Worm (Caenorhabditis elegans) whole organism, L2 larva: ENCODE data around the gene adr-2.

Experiments
- C34F6.9 ChIP-seq: fragments of 150-350 bp; optimal IDR thresholded peaks from 2 replicates; lab custom pipeline; 2014; ENCODE audit warnings: missing biosample characterization, missing genetic modification characterization
- F13H6.1 ChIP-seq: sonication (generic microtip); optimal IDR thresholded peaks from 2 replicates; lab custom pipeline; 2016; ENCODE audit warnings: missing genetic modification characterization, missing compliant biosample characterization
- R02D3.7 ChIP-seq: fragments of 150-350 bp; optimal IDR thresholded peaks from 2 replicates; lab custom pipeline; 2014; ENCODE audit warnings: missing biosample characterization, missing genetic modification characterization
- Y55F3AM.14 ChIP-seq: fragments of 200-800 bp; sonication (Bioruptor generic); optimal IDR thresholded peaks from 2 replicates; lab custom pipeline; 2018; ENCODE audit warnings: mild to moderate bottlenecking, missing genetic modification characterization, missing compliant biosample characterization
- ZK546.5 ChIP-seq: sonication (generic microtip); optimal IDR thresholded peaks from 2 replicates; lab custom pipeline; 2017; ENCODE audit warnings: missing biosample characterization, missing genetic modification characterization
- alr-1 ChIP-seq: fragments of 150-350 bp; optimal IDR thresholded peaks from 2 replicates; lab custom pipeline; 2014; ENCODE audit warnings: missing biosample characterization, missing genetic modification characterization
- aly-2 ChIP-seq: fragments of 150-350 bp; optimal IDR thresholded peaks from 2 replicates; lab custom pipeline; 2014; ENCODE audit warnings: missing biosample characterization, missing genetic modification characterization
- ama-1 ChIP-seq: fragments of 150-350 bp; optimal IDR thresholded peaks from 2 replicates; lab custom pipeline; 2018; ENCODE audit warnings: inconsistent platforms
- blmp-1 ChIP-seq: sonication (generic microtip); optimal IDR thresholded peaks from 2 replicates; lab custom pipeline; 2017; ENCODE audit warnings: missing genetic modification characterization, mild to moderate bottlenecking, missing compliant biosample characterization, antibody characterized with exemption, moderate library complexity; ENCODE audit not compliant: insufficient read depth
- ceh-16 ChIP-seq: fragments of 150-350 bp; optimal IDR thresholded peaks from 2 replicates; lab custom pipeline; 2014; ENCODE audit warnings: missing biosample characterization, missing genetic modification characterization
- ceh-82 ChIP-seq: fragments of 150-350 bp; optimal IDR thresholded peaks from 2 replicates; lab custom pipeline; 2014; ENCODE audit warnings: missing biosample characterization, missing genetic modification characterization
- crh-2 ChIP-seq: sonication (generic microtip); optimal IDR thresholded peaks from 2 replicates; lab custom pipeline; 2017; ENCODE audit warnings: missing biosample characterization, missing genetic modification characterization
- dmd-4 ChIP-seq: sonication (generic microtip); optimal IDR thresholded peaks from 2 replicates; lab custom pipeline; 2017; ENCODE audit warnings: missing biosample characterization, missing genetic modification characterization
- egl-27 ChIP-seq: sonication (generic microtip); optimal IDR thresholded peaks from 3 replicates; lab custom pipeline; 2017; ENCODE audit warnings: missing biosample characterization, missing genetic modification reagents, missing genetic modification characterization
- elt-1 ChIP-seq: fragments of 150-350 bp; optimal IDR thresholded peaks from 2 replicates; lab custom pipeline; 2014; ENCODE audit warnings: missing biosample characterization, missing genetic modification characterization
- elt-3 ChIP-seq: sonication (generic microtip); optimal IDR thresholded peaks from 2 replicates; lab custom pipeline; 2017; ENCODE audit warnings: missing biosample characterization, missing genetic modification characterization
- fos-1 ChIP-seq: fragments of 150-350 bp; optimal IDR thresholded peaks from 2 replicates; lab custom pipeline; 2014; ENCODE audit warnings: missing biosample characterization, missing genetic modification characterization
- gmeb-1 ChIP-seq: fragments of 150-350 bp; optimal IDR thresholded peaks from 2 replicates; lab custom pipeline; 2014; ENCODE audit warnings: missing biosample characterization, missing genetic modification characterization
- lin-11 ChIP-seq: fragments of 150-350 bp; sonication (generic microtip); optimal IDR thresholded peaks from 2 replicates; lab custom pipeline; 2014; ENCODE audit warnings: missing biosample characterization, missing genetic modification characterization, inconsistent platforms, mixed read lengths
- lin-13 ChIP-seq: fragments of 150-350 bp; optimal IDR thresholded peaks from 2 replicates; lab custom pipeline; 2014; ENCODE audit warnings: missing biosample characterization, missing genetic modification reagents, missing genetic modification characterization
- lin-39 ChIP-seq: fragments of 150-350 bp; optimal IDR thresholded peaks from 2 replicates; lab custom pipeline; 2014; ENCODE audit warnings: missing biosample characterization, missing genetic modification reagents, missing genetic modification characterization
- lsy-2 ChIP-seq, 2 experiments: fragments of 150-350 bp in 1 of 2; sonication (generic microtip) in 1 of 2; optimal IDR thresholded peaks; 2 replicates each; lab custom pipeline; 2014 to 2017; ENCODE audit warnings: missing biosample characterization in 2 of 2, missing genetic modification characterization in 2 of 2
- mab-5 ChIP-seq: fragments of 150-350 bp; optimal IDR thresholded peaks from 2 replicates; lab custom pipeline; 2014; ENCODE audit warnings: missing biosample characterization, missing genetic modification characterization
- mbf-1 ChIP-seq: sonication (generic microtip); optimal IDR thresholded peaks from 2 replicates; lab custom pipeline; 2017; ENCODE audit warnings: missing biosample characterization, missing genetic modification characterization
- mdl-1 ChIP-seq, 2 experiments: fragments of 150-350 bp in 1 of 2; sonication (generic microtip) in 1 of 2; optimal IDR thresholded peaks; 2 replicates each; lab custom pipeline; 2017; ENCODE audit warnings: missing biosample characterization in 2 of 2, missing genetic modification characterization in 2 of 2
- nhr-10 ChIP-seq: sonication (generic microtip); optimal IDR thresholded peaks from 2 replicates; lab custom pipeline; 2017; ENCODE audit warnings: missing biosample characterization, missing genetic modification characterization
- nhr-11 ChIP-seq: fragments of 150-350 bp; optimal IDR thresholded peaks from 2 replicates; lab custom pipeline; 2014; ENCODE audit warnings: missing biosample characterization, missing genetic modification characterization
- nhr-12 ChIP-seq: fragments of 150-350 bp; optimal IDR thresholded peaks from 2 replicates; lab custom pipeline; 2014; ENCODE audit warnings: missing biosample characterization, missing genetic modification characterization
- nhr-129 ChIP-seq: fragments of 150-350 bp; optimal IDR thresholded peaks from 2 replicates; lab custom pipeline; 2014; ENCODE audit warnings: missing biosample characterization, missing genetic modification characterization
- nhr-21 ChIP-seq: fragments of 150-350 bp; optimal IDR thresholded peaks from 2 replicates; lab custom pipeline; 2014; ENCODE audit warnings: missing biosample characterization, missing genetic modification characterization
- nhr-23 ChIP-seq: fragments of 150-350 bp; optimal IDR thresholded peaks from 2 replicates; lab custom pipeline; 2014; ENCODE audit warnings: missing biosample characterization, missing genetic modification reagents, missing genetic modification characterization
- nhr-237 ChIP-seq: fragments of 150-350 bp; optimal IDR thresholded peaks from 2 replicates; lab custom pipeline; 2014; ENCODE audit warnings: missing biosample characterization, missing genetic modification characterization
- nhr-25 ChIP-seq: fragments of 150-350 bp; sonication (generic microtip); optimal IDR thresholded peaks from 3 replicates; lab custom pipeline; 2014; ENCODE audit warnings: missing biosample characterization, missing genetic modification characterization
- nhr-6 ChIP-seq: fragments of 150-350 bp; optimal IDR thresholded peaks from 2 replicates; lab custom pipeline; 2014; ENCODE audit warnings: missing biosample characterization, missing genetic modification characterization
- nhr-77 ChIP-seq: fragments of 150-350 bp; optimal IDR thresholded peaks from 2 replicates; lab custom pipeline; 2014; ENCODE audit warnings: missing biosample characterization, missing genetic modification characterization
- peb-1 ChIP-seq: fragments of 150-350 bp; optimal IDR thresholded peaks from 2 replicates; lab custom pipeline; 2014; ENCODE audit warnings: missing biosample characterization, missing genetic modification characterization
- sem-4 ChIP-seq: fragments of 150-350 bp; optimal IDR thresholded peaks from 2 replicates; lab custom pipeline; 2014; ENCODE audit warnings: missing biosample characterization, missing genetic modification reagents, missing genetic modification characterization
- skn-1 ChIP-seq: sonication (generic microtip); optimal IDR thresholded peaks from 2 replicates; lab custom pipeline; 2017; ENCODE audit warnings: missing biosample characterization, missing genetic modification characterization
- sma-3 ChIP-seq: sonication (generic microtip); optimal IDR thresholded peaks from 2 replicates; lab custom pipeline; 2016; ENCODE audit warnings: missing genetic modification reagents, missing genetic modification characterization, missing compliant biosample characterization
- sma-9 ChIP-seq, 2 experiments: fragments of 150-350 bp in 1 of 2; sonication (generic microtip) in 1 of 2; optimal IDR thresholded peaks; 2 replicates each; lab custom pipeline; 2014 to 2016; ENCODE audit warnings: missing genetic modification characterization in 2 of 2, mild to moderate bottlenecking in 1 of 2, missing biosample characterization in 1 of 2, missing compliant biosample characterization in 1 of 2, missing genetic modification reagents in 1 of 2, moderate library complexity in 1 of 2
- snpc-4 ChIP-seq: fragments of 150-350 bp; optimal IDR thresholded peaks from 2 replicates; lab custom pipeline; 2014; ENCODE audit warnings: missing biosample characterization, missing genetic modification characterization
- unc-39 ChIP-seq: fragments of 150-350 bp; optimal IDR thresholded peaks from 2 replicates; lab custom pipeline; 2014; ENCODE audit warnings: missing biosample characterization, missing genetic modification characterization
- unc-55 ChIP-seq: fragments of 150-350 bp; sonication (generic microtip); optimal IDR thresholded peaks from 3 replicates; lab custom pipeline; 2014; ENCODE audit warnings: missing biosample characterization, missing genetic modification reagents, missing genetic modification characterization
- unc-62 ChIP-seq: fragments of 150-350 bp; optimal IDR thresholded peaks from 2 replicates; lab custom pipeline; 2014; ENCODE audit warnings: missing biosample characterization, missing genetic modification reagents, missing genetic modification characterization
- zag-1 ChIP-seq: fragments of 150-350 bp; optimal IDR thresholded peaks from 2 replicates; lab custom pipeline; 2014; ENCODE audit warnings: missing biosample characterization, missing genetic modification characterization
- ztf-1 ChIP-seq: fragments of 200-800 bp; sonication (Bioruptor generic); conservative IDR thresholded peaks from 2 replicates; pipeline ENCODE4 v1.3.6; 2022; ENCODE audit warnings: missing genetic modification characterization, missing compliant biosample characterization
- ztf-11 ChIP-seq: sonication (generic microtip); optimal IDR thresholded peaks from 2 replicates; lab custom pipeline; 2017; ENCODE audit warnings: missing biosample characterization, missing genetic modification characterization
- ztf-4 ChIP-seq: fragments of 150-350 bp; optimal IDR thresholded peaks from 2 replicates; lab custom pipeline; 2014; ENCODE audit warnings: missing biosample characterization, missing genetic modification characterization

Gene adr-2

DNA sequence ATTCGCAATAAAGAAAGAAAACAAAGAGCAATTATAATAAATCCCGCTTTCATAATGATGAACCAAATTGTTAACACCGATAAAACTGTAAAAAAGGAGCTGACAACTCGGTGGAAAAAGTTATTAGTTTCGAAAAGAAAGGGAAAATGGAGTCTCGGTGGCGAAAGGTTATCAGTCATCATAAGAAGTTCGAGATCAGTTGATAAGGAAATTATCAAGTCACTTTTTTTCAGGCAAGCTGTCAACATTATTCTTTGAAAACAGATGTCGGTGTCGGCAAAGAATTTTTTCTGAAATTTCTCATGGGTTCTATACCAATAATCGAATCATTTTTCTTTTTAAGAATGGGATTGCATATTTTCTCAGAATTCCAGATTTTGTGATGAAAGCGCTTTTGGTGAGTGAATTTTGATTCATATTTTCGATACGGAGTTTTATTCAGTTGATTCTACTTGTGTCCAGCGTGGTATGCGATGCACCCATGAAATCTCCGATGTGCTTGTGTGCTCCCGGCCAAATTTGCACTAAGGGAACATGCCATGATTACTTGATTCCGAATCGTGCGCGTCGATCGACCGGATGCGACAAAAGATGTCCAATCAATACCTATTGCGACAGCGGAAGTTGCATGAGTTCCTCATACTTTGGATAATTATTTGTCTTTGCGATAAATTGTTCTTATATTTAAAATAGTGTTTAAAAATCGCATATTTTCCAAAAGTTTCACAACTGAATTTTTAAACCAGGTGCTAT, 44.2 kb downstream of the adr-2 start, which contains the start of the genes F37C12.21 and F37C12.10:
F37C12.21 (plus strand) TSS at position 58 of the 753 bp plus-strand sequence.
F37C12.10 (minus strand) TSS at position 85 of the 753 bp plus-strand sequence.
- TF ChIP-seq sem-4 (tag; lab: Kevin White, UChicago) (no peak), fos-1 (peak; percentile 59)

DNA sequence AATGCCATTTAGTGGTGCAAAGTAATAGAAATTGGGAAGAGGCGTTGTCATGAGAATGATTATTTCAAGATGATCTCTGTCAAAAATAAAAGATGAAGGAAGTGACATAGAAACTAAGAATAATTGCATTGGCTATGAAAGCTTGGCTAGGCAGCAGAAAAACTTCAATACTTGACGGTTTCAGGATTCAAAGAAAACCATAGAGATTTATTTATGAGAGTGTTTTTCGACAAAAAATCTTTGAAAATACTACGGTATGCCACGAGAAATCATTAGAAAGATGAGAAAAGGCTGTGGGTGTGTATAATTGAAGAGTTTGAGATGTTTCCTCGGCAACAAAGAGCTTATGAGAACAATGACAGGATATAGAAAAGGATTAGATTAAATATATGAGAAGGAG, 47.2 kb downstream of the adr-2 start, which contains the start of gene F37C12.14:
F37C12.14 (minus strand) TSS at position 101 of the 400 bp plus-strand sequence.
- TF ChIP-seq unc-62 (GFP tag; lab: Kevin White, UChicago) (no peak), mab-5 (no peak), nhr-25 (tag; lab: Kevin White, UChicago) (no peak), egl-27 (tag; lab: Kevin White, UChicago) (no peak), nhr-11 (no peak), R02D3.7 (tag; lab: Kevin White, UChicago) (no peak), snpc-4 (no peak)

DNA sequence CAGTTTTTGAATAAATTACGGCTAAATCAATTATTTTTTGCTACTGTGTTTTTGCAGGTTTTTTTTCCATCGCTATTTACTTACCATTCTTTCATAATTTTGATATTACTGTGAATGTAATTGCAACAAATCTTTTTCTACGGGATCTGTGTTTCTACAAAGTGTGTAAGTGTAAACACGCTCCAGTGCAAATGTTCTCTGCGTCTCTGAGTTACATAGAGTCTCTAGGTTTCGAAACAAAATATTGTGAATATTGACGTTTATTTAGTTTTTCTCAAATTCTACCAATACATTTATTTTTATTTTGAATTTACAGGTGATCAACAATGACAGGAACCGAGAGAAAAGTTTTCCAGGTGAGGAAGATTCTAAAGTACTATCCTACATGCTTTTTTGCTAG, 48.7 kb downstream of the adr-2 start, which contains the start of gene yju-2:
yju-2 (plus strand) TSS at position 315 of the 400 bp plus-strand sequence.
- TF ChIP-seq alr-1 (tag; lab: Kevin White, UChicago) (no peak), unc-39 (tag; lab: Kevin White, UChicago) (no peak), aly-2 (tag; lab: Kevin White, UChicago) (no peak), lsy-2 (tag; optimal IDR thresholded peaks at IDR 0.05; lab: Kevin White, UChicago) (peak; percentile 29 to 82), elt-3 (no peak), nhr-11 (no peak), lin-13 (peak; percentile 36), sma-9 (GFP tag; optimal IDR thresholded peaks at IDR 0.05; lab: Kevin White, UChicago) (peak; percentile 49), sma-9 (tag; optimal IDR thresholded peaks at IDR 0.05; lab: Kevin White, UChicago) (no peak), F13H6.1 (tag; lab: Kevin White, UChicago) (peak; percentile 35), crh-2 (tag; lab: Kevin White, UChicago) (peak; percentile 67), ama-1 (lab: Kevin White, UChicago) (peak; percentile 15), elt-1 (no peak), fos-1 (peak; percentile 32), unc-62 (GFP tag; lab: Kevin White, UChicago) (no peak), ztf-11 (tag; lab: Kevin White, UChicago) (no peak), sem-4 (tag; lab: Kevin White, UChicago) (peak; percentile 47), ztf-4 (tag; lab: Kevin White, UChicago) (peak; percentile 36), nhr-77 (tag; lab: Kevin White, UChicago) (no peak), C34F6.9 (tag; lab: Kevin White, UChicago) (peak; percentile 92), nhr-10 (no peak), lin-39 (tag; lab: Kevin White, UChicago) (no peak), nhr-21 (peak; percentile 32), mbf-1 (no peak), nhr-12 (no peak), nhr-237 (no peak), ZK546.5 (tag; lab: Kevin White, UChicago) (no peak), ceh-82 (tag; lab: Kevin White, UChicago) (no peak), nhr-129 (tag; lab: Kevin White, UChicago) (peak; percentile 82), mab-5 (no peak), unc-55 (peak; percentile 87), Y55F3AM.14 (GFP tag; lab: Kevin White, UChicago) (no peak), snpc-4 (no peak), gmeb-1 (tag; lab: Kevin White, UChicago) (peak; percentile 59), ceh-16 (no peak), mdl-1 (tag; optimal IDR thresholded peaks at IDR 0.05; lab: Kevin White, UChicago) (no peak), skn-1 (peak; percentile 15), ztf-1 (GFP tag; lab: Robert Waterston, UW) (no peak), nhr-6 (tag; lab: Kevin White, UChicago) (no peak), nhr-25 (tag; lab: Kevin White, UChicago) (peak; percentile 54), peb-1 (tag; lab: Kevin White, UChicago) (no peak), nhr-23 (no peak), lin-11 (tag; lab: Kevin White, UChicago) (no peak), dmd-4 (tag; lab: Kevin White, UChicago) (no peak), egl-27 (tag; lab: Kevin White, UChicago) (no peak), zag-1 (tag; lab: Kevin White, UChicago) (no peak), R02D3.7 (tag; lab: Kevin White, UChicago) (no peak), blmp-1 (tag; lab: Kevin White, UChicago) (no peak), sma-3 (GFP tag; lab: Kevin White, UChicago) (peak; percentile 34)
